Worm (Caenorhabditis elegans): ENCODE results near the gene clec-5.

Gene clec-5

DNA sequence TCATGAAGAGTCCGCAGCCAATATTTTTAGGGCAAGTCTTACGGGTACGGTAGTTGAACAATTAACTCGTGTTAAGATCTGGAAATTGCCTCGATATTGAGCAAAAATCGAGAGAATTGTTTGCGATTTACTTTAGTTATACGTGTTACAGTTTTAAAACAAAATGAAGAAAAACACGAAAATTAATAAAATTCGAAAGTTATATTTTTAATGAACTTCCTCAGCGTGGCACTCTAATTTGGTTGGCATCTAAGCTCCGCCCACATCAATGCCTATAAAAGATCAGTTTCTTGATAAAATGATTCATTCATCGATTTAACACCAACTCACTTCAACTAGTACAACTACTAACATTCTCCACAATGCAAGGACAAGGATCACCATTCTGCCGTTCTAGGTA is 12.9 kb downstream of the clec-5 start, which contains the start of gene gipc-1:
gipc-1 (plus strand) TSS at position 301 of the 400 bp plus-strand sequence.
- no peak for TF ChIP-seq ama-1 (optimal IDR thresholded peaks at IDR 0.05)
- no peak for TF ChIP-seq hmbx-1 (tag; optimal IDR thresholded peaks at IDR 0.05)
- no peak for TF ChIP-seq ets-7 (tag; optimal IDR thresholded peaks at IDR 0.05)
- no peak for TF ChIP-seq scrt-1 (GFP tag; IDR thresholded peaks at IDR 0.05)
- TF ChIP-seq hmg-4 (GFP tag; optimal IDR thresholded peaks at IDR 0.05) = no peak
- TF ChIP-seq flt-1 (GFP tag; IDR thresholded peaks at IDR 0.05) = no peak
- TF ChIP-seq ceh-36 (tag; optimal IDR thresholded peaks at IDR 0.05) = no peak
- TF ChIP-seq tra-4 (tag; optimal IDR thresholded peaks at IDR 0.05) = no peak
- no peak for TF ChIP-seq hnd-1 (tag; optimal IDR thresholded peaks at IDR 0.05)
- TF ChIP-seq tbx-11 (GFP tag; IDR thresholded peaks at IDR 0.05) = no peak
- no peak for TF ChIP-seq aly-1 (tag; optimal IDR thresholded peaks at IDR 0.05)
- TF ChIP-seq B0310.2 (tag; optimal IDR thresholded peaks at IDR 0.05) = no peak
- TF ChIP-seq F13C5.2 (tag; optimal IDR thresholded peaks at IDR 0.05) = no peak
- TF ChIP-seq tbx-37 (GFP tag; conservative IDR thresholded peaks at IDR 0.05) = no peak

DNA sequence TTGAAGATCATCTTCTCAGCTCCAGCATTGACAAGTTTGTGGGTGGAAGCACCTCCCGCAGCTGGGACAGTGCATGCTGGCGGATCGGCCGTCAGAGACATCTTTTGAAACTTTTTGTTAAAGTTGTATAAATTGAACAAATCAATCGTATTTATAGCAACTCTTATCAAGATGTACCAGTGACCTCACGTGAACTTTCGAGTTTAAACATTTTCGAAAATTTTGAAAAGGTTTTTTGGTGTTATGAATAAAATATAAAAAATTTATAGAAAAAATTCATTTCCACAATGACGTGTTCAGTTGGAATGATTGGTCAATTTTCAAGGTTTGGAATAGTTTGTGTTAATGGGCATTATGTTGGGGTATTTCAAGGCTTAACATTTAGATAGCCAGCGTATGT is 14.8 kb downstream of the clec-5 start, which contains the start of the genes msd-4 and C35D10.3:
msd-4 (minus strand) TSS at position 101 of the 400 bp plus-strand sequence.
C35D10.3 (plus strand) TSS at position 279 of the 400 bp plus-strand sequence.
- TF ChIP-seq hmbx-1 (tag; optimal IDR thresholded peaks at IDR 0.05) = no peak
- TF ChIP-seq ceh-36 (tag; optimal IDR thresholded peaks at IDR 0.05) = no peak
- TF ChIP-seq hnd-1 (tag; optimal IDR thresholded peaks at IDR 0.05) = no peak
- no peak for TF ChIP-seq tbx-37 (GFP tag; conservative IDR thresholded peaks at IDR 0.05)
- TF ChIP-seq B0310.2 (tag; optimal IDR thresholded peaks at IDR 0.05) = no peak
- TF ChIP-seq flt-1 (GFP tag; IDR thresholded peaks at IDR 0.05) = no peak
- TF ChIP-seq ets-7 (tag; optimal IDR thresholded peaks at IDR 0.05) = no peak
- no peak for TF ChIP-seq F13C5.2 (tag; optimal IDR thresholded peaks at IDR 0.05)
- no peak for TF ChIP-seq scrt-1 (GFP tag; IDR thresholded peaks at IDR 0.05)

DNA sequence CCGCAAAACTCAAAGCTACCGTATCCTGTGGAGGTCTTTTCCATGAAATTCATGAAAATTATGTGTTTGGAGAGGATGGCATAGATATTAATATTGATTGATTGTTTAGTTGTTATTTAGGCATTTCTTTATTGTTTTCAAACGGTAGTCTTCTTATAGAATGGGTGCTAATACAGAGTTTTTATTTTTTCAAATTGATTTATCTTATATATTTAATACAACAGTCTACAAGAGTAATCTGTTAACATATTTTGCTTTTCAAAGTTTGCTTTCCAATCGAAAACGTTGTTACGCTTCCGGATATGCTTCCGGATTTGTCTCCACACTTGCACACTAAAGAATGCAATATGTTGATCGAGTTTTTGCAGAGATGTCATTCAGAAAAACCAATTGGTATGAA is 16.6 kb downstream of the clec-5 start, which contains the start of gene C35D10.17:
C35D10.17 (plus strand) TSS at position 301 of the 400 bp plus-strand sequence.
- no peak for TF ChIP-seq ets-7 (tag; optimal IDR thresholded peaks at IDR 0.05)
- TF ChIP-seq hmg-4 (GFP tag; optimal IDR thresholded peaks at IDR 0.05) = no peak
- TF ChIP-seq sea-1 (GFP tag; conservative IDR thresholded peaks at IDR 0.05) = no peak
- TF ChIP-seq aly-1 (tag; optimal IDR thresholded peaks at IDR 0.05) = no peak
- TF ChIP-seq flt-1 (GFP tag; IDR thresholded peaks at IDR 0.05) = no peak
- TF ChIP-seq hmbx-1 (tag; optimal IDR thresholded peaks at IDR 0.05) = no peak
- TF ChIP-seq pes-1 (GFP tag; IDR thresholded peaks at IDR 0.05) = no peak
- no peak for TF ChIP-seq tra-4 (tag; optimal IDR thresholded peaks at IDR 0.05)

DNA sequence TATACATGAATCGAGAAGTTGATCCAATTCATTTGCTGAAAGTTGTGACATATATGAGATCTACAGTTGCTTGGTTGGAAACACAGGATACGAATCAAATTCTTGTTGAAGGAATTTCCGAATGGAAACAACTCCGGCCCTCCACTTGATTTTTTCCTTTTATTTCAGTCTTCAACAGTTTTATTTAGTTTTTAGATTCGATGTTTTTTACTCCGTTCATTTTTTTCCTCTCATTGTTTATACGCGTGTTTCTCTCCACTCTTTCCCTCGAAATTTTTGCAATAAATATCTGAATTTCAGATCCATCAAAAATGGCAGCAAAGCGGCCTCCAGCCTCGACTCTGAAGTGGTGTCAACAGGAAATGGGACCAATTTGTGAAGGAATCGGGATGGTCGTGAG is 20.3 kb downstream of the clec-5 start, which contains the start of gene coq-8:
coq-8 (plus strand) TSS at position 301 of the 400 bp plus-strand sequence.
- no peak for TF ChIP-seq hmbx-1 (tag; optimal IDR thresholded peaks at IDR 0.05)
- no peak for TF ChIP-seq aly-1 (tag; optimal IDR thresholded peaks at IDR 0.05)
- TF ChIP-seq flt-1 (GFP tag; IDR thresholded peaks at IDR 0.05) = no peak
- TF ChIP-seq ama-1 (optimal IDR thresholded peaks at IDR 0.05) = no peak
- TF ChIP-seq pes-1 (GFP tag; IDR thresholded peaks at IDR 0.05) = no peak
- no peak for TF ChIP-seq ceh-36 (tag; optimal IDR thresholded peaks at IDR 0.05)
- no peak for TF ChIP-seq ceh-13 (GFP tag; optimal IDR thresholded peaks at IDR 0.05)
- TF ChIP-seq hnd-1 (tag; optimal IDR thresholded peaks at IDR 0.05) = no peak
- no peak for TF ChIP-seq scrt-1 (GFP tag; IDR thresholded peaks at IDR 0.05)
- no peak for TF ChIP-seq sea-1 (GFP tag; conservative IDR thresholded peaks at IDR 0.05)
- no peak for TF ChIP-seq tra-4 (tag; optimal IDR thresholded peaks at IDR 0.05)
- TF ChIP-seq hmg-4 (GFP tag; optimal IDR thresholded peaks at IDR 0.05) = no peak
- no peak for TF ChIP-seq B0310.2 (tag; optimal IDR thresholded peaks at IDR 0.05)
- no peak for TF ChIP-seq F13C5.2 (tag; optimal IDR thresholded peaks at IDR 0.05)
- no peak for TF ChIP-seq ets-7 (tag; optimal IDR thresholded peaks at IDR 0.05)

DNA sequence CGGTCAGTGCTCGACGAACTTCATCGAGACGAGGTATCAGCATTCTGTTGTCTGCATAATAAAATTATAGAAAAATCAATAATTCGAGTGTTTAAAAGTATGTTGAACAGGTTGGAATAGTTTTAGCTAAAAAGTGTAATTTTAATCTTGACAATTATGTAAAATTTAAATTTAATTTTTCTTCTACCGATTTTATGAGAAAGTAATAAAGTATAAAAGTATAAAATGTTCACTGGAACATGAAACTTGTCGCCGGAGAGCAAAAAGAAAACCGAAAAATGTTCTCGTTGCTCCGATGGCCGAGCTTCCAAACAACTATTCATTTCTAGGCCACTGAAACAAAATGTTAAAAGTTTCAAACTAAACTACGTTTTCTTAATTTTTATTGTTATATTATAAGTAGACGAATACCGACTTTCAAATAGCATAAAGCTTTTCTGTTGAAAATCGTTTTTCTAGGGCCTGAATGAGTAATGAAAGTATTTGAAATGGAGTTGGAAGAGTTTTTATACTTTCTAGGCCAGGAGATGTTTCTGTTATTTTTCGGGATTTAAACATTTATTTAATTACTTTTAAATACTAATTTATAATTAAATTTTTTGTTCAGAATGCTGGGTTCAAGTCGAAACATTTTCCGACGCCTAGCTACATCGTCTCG is 21.5 kb downstream of the clec-5 start, which contains the start of the genes C35D10.10 and C35D10.5:
C35D10.10 (minus strand) TSS at position 51 of the 658 bp plus-strand sequence.
C35D10.5 (plus strand) TSS at position 608 of the 658 bp plus-strand sequence.
- TF ChIP-seq flt-1 (GFP tag; IDR thresholded peaks at IDR 0.05) (no peak), pes-1 (GFP tag; IDR thresholded peaks at IDR 0.05) (no peak), ets-7 (tag; optimal IDR thresholded peaks at IDR 0.05) (no peak), ceh-36 (tag; optimal IDR thresholded peaks at IDR 0.05) (no peak), F13C5.2 (tag; optimal IDR thresholded peaks at IDR 0.05) (no peak), ama-1 (optimal IDR thresholded peaks at IDR 0.05) (no peak), ceh-13 (GFP tag; optimal IDR thresholded peaks at IDR 0.05) (no peak), tra-4 (tag; optimal IDR thresholded peaks at IDR 0.05) (no peak), hmg-4 (GFP tag; optimal IDR thresholded peaks at IDR 0.05) (no peak), sea-1 (GFP tag; conservative IDR thresholded peaks at IDR 0.05) (no peak), tbx-37 (GFP tag; conservative IDR thresholded peaks at IDR 0.05) (no peak), hnd-1 (tag; optimal IDR thresholded peaks at IDR 0.05) (no peak), B0310.2 (tag; optimal IDR thresholded peaks at IDR 0.05) (no peak)

DNA sequence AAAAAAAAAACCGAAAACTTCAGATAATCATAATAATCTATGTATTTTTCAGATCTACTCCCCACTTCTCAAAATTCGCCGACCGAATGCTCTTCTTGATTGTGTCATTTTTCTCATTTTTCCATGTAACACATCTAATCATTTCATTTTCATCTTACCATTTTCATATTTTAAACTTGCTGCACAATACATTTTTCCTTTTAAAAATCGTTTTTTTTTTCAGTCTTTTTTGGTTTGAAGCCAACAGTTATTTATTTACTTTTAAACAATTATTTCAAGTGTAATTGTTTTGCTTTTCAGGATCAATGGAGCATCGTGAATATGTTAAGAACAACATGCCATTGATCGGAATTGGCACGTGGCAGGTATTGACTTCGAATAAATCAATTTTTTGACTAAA is 24.4 kb downstream of the clec-5 start, which contains the start of gene C35D10.6:
C35D10.6 (plus strand) TSS at position 301 of the 400 bp plus-strand sequence.
- no peak for TF ChIP-seq tra-4 (tag; optimal IDR thresholded peaks at IDR 0.05)

DNA sequence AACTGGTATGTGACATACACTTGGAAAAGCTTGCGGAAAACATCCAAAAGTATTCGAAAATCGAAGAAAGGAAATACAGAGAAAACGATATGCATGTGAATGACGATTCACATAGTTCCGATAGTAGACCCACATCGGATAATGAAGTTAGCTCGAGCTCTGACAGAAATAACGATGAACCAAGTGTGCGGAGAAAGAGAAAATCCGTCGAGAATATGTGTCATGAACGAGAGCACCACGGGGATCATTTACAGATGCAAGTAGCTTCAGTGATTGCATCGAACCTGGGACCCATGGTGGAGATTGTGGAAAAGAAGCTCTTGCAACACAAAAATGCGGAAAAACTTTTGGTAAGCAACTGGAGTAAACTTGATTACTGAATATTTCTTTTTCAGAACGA is 26.4 kb downstream of the clec-5 start:
- TF ChIP-seq tra-4 (tag; optimal IDR thresholded peaks at IDR 0.05) = no peak
- no peak for TF ChIP-seq tbx-37 (GFP tag; conservative IDR thresholded peaks at IDR 0.05)
- no peak for TF ChIP-seq ets-7 (tag; optimal IDR thresholded peaks at IDR 0.05)
- no peak for TF ChIP-seq ceh-36 (tag; optimal IDR thresholded peaks at IDR 0.05)

DNA sequence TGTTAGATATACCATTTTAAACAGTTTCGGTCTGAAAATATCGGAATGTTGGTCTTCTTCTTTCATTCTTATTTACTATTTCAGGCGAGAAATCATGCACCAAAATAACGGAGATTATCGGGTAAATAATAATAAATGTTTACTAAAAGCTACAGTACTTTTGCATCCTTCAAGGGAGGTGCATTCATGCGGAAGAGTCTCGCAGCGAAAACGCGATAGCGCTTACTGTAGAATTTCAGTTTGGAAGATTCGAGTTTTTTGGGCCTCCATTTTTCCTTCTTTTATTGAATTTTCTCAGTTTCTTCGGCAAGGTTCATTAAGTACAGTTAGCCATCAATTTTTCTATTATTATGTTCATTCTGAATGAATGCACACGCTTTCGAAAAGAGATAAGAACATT is 27.3 kb downstream of the clec-5 start, which contains the start of gene C35D10.7:
C35D10.7 (plus strand) TSS at position 85 of the 400 bp plus-strand sequence.
- TF ChIP-seq tbx-37 (GFP tag; conservative IDR thresholded peaks at IDR 0.05) (no peak), scrt-1 (GFP tag; IDR thresholded peaks at IDR 0.05) (no peak), tbx-11 (GFP tag; IDR thresholded peaks at IDR 0.05) (no peak), ets-7 (tag; optimal IDR thresholded peaks at IDR 0.05) (no peak), pes-1 (GFP tag; IDR thresholded peaks at IDR 0.05) (no peak), tra-4 (tag; optimal IDR thresholded peaks at IDR 0.05) (no peak), hnd-1 (tag; optimal IDR thresholded peaks at IDR 0.05) (no peak), hmg-4 (GFP tag; optimal IDR thresholded peaks at IDR 0.05) (no peak), ama-1 (optimal IDR thresholded peaks at IDR 0.05) (no peak), flt-1 (GFP tag; IDR thresholded peaks at IDR 0.05) (no peak), ceh-13 (GFP tag; optimal IDR thresholded peaks at IDR 0.05) (no peak), aly-1 (tag; optimal IDR thresholded peaks at IDR 0.05) (no peak), hmbx-1 (tag; optimal IDR thresholded peaks at IDR 0.05) (no peak), sea-1 (GFP tag; conservative IDR thresholded peaks at IDR 0.05) (no peak), B0310.2 (tag; optimal IDR thresholded peaks at IDR 0.05) (no peak), ceh-36 (tag; optimal IDR thresholded peaks at IDR 0.05) (no peak), F13C5.2 (tag; optimal IDR thresholded peaks at IDR 0.05) (no peak)
